Worm (Caenorhabditis elegans) whole organism, L1 larva: Measurements from ENCODE around the gene nlp-24.

ENCODE experiments used
- C34B4.2 ChIP-seq: sonication (generic microtip); optimal IDR thresholded peaks from 2 replicates; lab custom pipeline; 2017; ENCODE audit warnings: mild to moderate bottlenecking, missing genetic modification characterization, missing compliant biosample characterization
- aha-1 ChIP-seq: fragments of 150-350 bp; optimal IDR thresholded peaks from 2 replicates; lab custom pipeline; 2014; ENCODE audit warnings: missing biosample characterization, missing genetic modification characterization
- alr-1 ChIP-seq: fragments of 200-800 bp; sonication (Bioruptor generic); optimal IDR thresholded peaks from 2 replicates; lab custom pipeline; 2018; ENCODE audit warnings: borderline replicate concordance, mild to moderate bottlenecking, missing genetic modification characterization, missing compliant biosample characterization
- aly-2 ChIP-seq: fragments of 150-350 bp; optimal IDR thresholded peaks from 2 replicates; lab custom pipeline; 2014; ENCODE audit warnings: missing biosample characterization, missing genetic modification characterization
- ama-1 ChIP-seq: fragments of 150-350 bp; optimal IDR thresholded peaks from 2 replicates; lab custom pipeline; 2014
- ceh-63 ChIP-seq: fragments of 200-800 bp; sonication (Bioruptor generic); optimal IDR thresholded peaks from 2 replicates; lab custom pipeline; 2018; ENCODE audit warnings: mild to moderate bottlenecking, missing genetic modification characterization, missing compliant biosample characterization
- ceh-88 ChIP-seq: fragments of 200-800 bp; sonication (Bioruptor generic); IDR thresholded peaks from 2 replicates; pipeline ENCODE4 v1.3.6; 2022; ENCODE audit warnings: missing genetic modification characterization, missing compliant biosample characterization
- dpl-1 ChIP-seq, 3 experiments: fragments of 150-350 bp in 2 of 3; sonication (generic microtip) in 1 of 3; optimal IDR thresholded peaks; 2 replicates each; lab custom pipeline; 2014 to 2017; ENCODE audit warnings: missing biosample characterization in 3 of 3, missing genetic modification characterization in 3 of 3, missing genetic modification reagents in 3 of 3
- dsc-1 ChIP-seq: sonication (generic microtip); optimal IDR thresholded peaks from 2 replicates; lab custom pipeline; 2016; ENCODE audit warnings: mild to moderate bottlenecking, missing genetic modification characterization, missing compliant biosample characterization
- efl-3 ChIP-seq: fragments of 200-800 bp; sonication (Bioruptor generic); optimal IDR thresholded peaks from 2 replicates; lab custom pipeline; 2018; ENCODE audit warnings: mild to moderate bottlenecking, missing genetic modification characterization, missing compliant biosample characterization
- egl-27 ChIP-seq, 2 experiments: fragments of 150-350 bp in 1 of 2; sonication (generic microtip); optimal IDR thresholded peaks; 3 replicates each; lab custom pipeline; 2017 to 2018; ENCODE audit warnings: missing biosample characterization in 2 of 2, missing genetic modification characterization in 2 of 2, missing genetic modification reagents in 2 of 2
- elt-2 ChIP-seq: sonication (generic microtip); optimal IDR thresholded peaks from 2 replicates; lab custom pipeline; 2016; ENCODE audit warnings: missing genetic modification characterization, mild to moderate bottlenecking, inconsistent platforms, missing compliant biosample characterization, missing genetic modification reagents
- elt-3 ChIP-seq, 6 experiments: fragments of 150-350 bp in 1 of 6; sonication (generic microtip); optimal IDR thresholded peaks; 2 replicates each; lab custom pipeline; 2017 to 2018; ENCODE audit warnings: missing biosample characterization in 6 of 6, missing genetic modification characterization in 6 of 6, inconsistent platforms in 1 of 6
- ets-5 ChIP-seq: fragments of 200-800 bp; sonication (Bioruptor generic); IDR thresholded peaks from 2 replicates; pipeline ENCODE4 v1.3.6; 2022; ENCODE audit warnings: missing genetic modification characterization, missing compliant biosample characterization
- fkh-10 ChIP-seq: sonication (generic microtip); optimal IDR thresholded peaks from 2 replicates; lab custom pipeline; 2017; ENCODE audit warnings: missing biosample characterization, missing genetic modification reagents, missing genetic modification characterization
- hlh-17 ChIP-seq: fragments of 200-800 bp; sonication (Bioruptor generic); optimal IDR thresholded peaks from 2 replicates; lab custom pipeline; 2018; ENCODE audit warnings: missing genetic modification characterization, mild to moderate bottlenecking, missing compliant biosample characterization, moderate library complexity, borderline replicate concordance
- lin-13 ChIP-seq: fragments of 150-350 bp; optimal IDR thresholded peaks from 2 replicates; lab custom pipeline; 2014; ENCODE audit warnings: missing biosample characterization, missing genetic modification reagents, missing genetic modification characterization
- lin-14 ChIP-seq: fragments of 200-800 bp; sonication (Bioruptor generic); optimal IDR thresholded peaks from 2 replicates; lab custom pipeline; 2018; ENCODE audit warnings: mild to moderate bottlenecking, missing genetic modification characterization, moderate library complexity, missing compliant biosample characterization
- lin-15B ChIP-seq: fragments of 150-350 bp; sonication (generic microtip); optimal IDR thresholded peaks from 3 replicates; lab custom pipeline; 2014; ENCODE audit warnings: missing biosample characterization, missing genetic modification characterization
- lin-39 ChIP-seq: fragments of 150-350 bp; optimal IDR thresholded peaks from 2 replicates; lab custom pipeline; 2014; ENCODE audit warnings: missing biosample characterization, missing genetic modification reagents, missing genetic modification characterization
- lsy-2 ChIP-seq, 2 experiments: fragments of 150-350 bp; optimal IDR thresholded peaks; 2 replicates each; lab custom pipeline; 2014; ENCODE audit warnings: missing biosample characterization in 2 of 2, missing genetic modification characterization in 2 of 2
- mab-9 ChIP-seq: fragments of 200-800 bp; sonication (Bioruptor generic); IDR thresholded peaks from 2 replicates; pipeline ENCODE4 v1.3.6; 2022; ENCODE audit warnings: missing genetic modification reagents, missing genetic modification characterization, missing compliant biosample characterization
- mdl-1 ChIP-seq, 2 experiments: fragments of 150-350 bp; optimal IDR thresholded peaks; 2 replicates each; lab custom pipeline; 2014 to 2017; ENCODE audit warnings: missing biosample characterization in 2 of 2, missing genetic modification characterization in 2 of 2, inconsistent platforms in 1 of 2
- mep-1 ChIP-seq: fragments of 150-350 bp; optimal IDR thresholded peaks from 2 replicates; lab custom pipeline; 2014; ENCODE audit warnings: missing biosample characterization, missing genetic modification characterization
- nhr-28 ChIP-seq: fragments of 150-350 bp; optimal IDR thresholded peaks from 2 replicates; lab custom pipeline; 2014; ENCODE audit warnings: missing biosample characterization, missing genetic modification characterization
- nhr-71 ChIP-seq: sonication (generic microtip); optimal IDR thresholded peaks from 2 replicates; lab custom pipeline; 2016; ENCODE audit warnings: mild to moderate bottlenecking, missing genetic modification characterization, moderate library complexity, missing compliant biosample characterization
- nhr-77 ChIP-seq: fragments of 150-350 bp; optimal IDR thresholded peaks from 2 replicates; lab custom pipeline; 2014; ENCODE audit warnings: missing biosample characterization, missing genetic modification characterization
- nhr-85 ChIP-seq: sonication (generic microtip); peaks from one replicate; lab custom pipeline; 2016; ENCODE audit warnings: missing genetic modification characterization, inconsistent platforms, missing compliant biosample characterization
- pag-3 ChIP-seq: sonication (generic microtip); optimal IDR thresholded peaks from 2 replicates; lab custom pipeline; 2017; ENCODE audit warnings: missing genetic modification characterization, mild to moderate bottlenecking, missing compliant biosample characterization, antibody characterized with exemption, borderline replicate concordance; ENCODE audit not compliant: insufficient read depth
- snu-23 ChIP-seq: sonication (generic microtip); optimal IDR thresholded peaks from 2 replicates; lab custom pipeline; 2016; ENCODE audit warnings: missing genetic modification characterization, missing compliant biosample characterization
- sptf-1 ChIP-seq: fragments of 150-350 bp; optimal IDR thresholded peaks from 2 replicates; lab custom pipeline; 2014; ENCODE audit warnings: missing biosample characterization, missing genetic modification characterization
- sup-37 ChIP-seq: fragments of 200-800 bp; sonication (Bioruptor generic); optimal IDR thresholded peaks from 2 replicates; lab custom pipeline; 2018; ENCODE audit warnings: mild to moderate bottlenecking, missing genetic modification characterization, missing compliant biosample characterization
- swsn-7 ChIP-seq: sonication (generic microtip); optimal IDR thresholded peaks from 2 replicates; lab custom pipeline; 2016; ENCODE audit warnings: missing genetic modification characterization, missing compliant biosample characterization
- tbx-2 ChIP-seq: sonication (generic microtip); optimal IDR thresholded peaks from 2 replicates; lab custom pipeline; 2016; ENCODE audit warnings: missing genetic modification characterization, missing compliant biosample characterization
- tlp-1 ChIP-seq: fragments of 150-350 bp; optimal IDR thresholded peaks from 2 replicates; lab custom pipeline; 2014; ENCODE audit warnings: missing biosample characterization, missing genetic modification characterization
- vab-15 ChIP-seq: sonication (generic microtip); optimal IDR thresholded peaks from 2 replicates; lab custom pipeline; 2017; ENCODE audit warnings: missing genotype, mild to moderate bottlenecking, missing genetic modification characterization, missing compliant biosample characterization
- zag-1 ChIP-seq: fragments of 150-350 bp; optimal IDR thresholded peaks from 2 replicates; lab custom pipeline; 2014; ENCODE audit warnings: missing biosample characterization, missing genetic modification characterization
- zip-4 ChIP-seq: fragments of 200-800 bp; sonication (Bioruptor generic); optimal IDR thresholded peaks from 2 replicates; lab custom pipeline; 2018; ENCODE audit warnings: mild to moderate bottlenecking, missing genetic modification characterization, moderate library complexity, missing compliant biosample characterization
- ztf-11 ChIP-seq, 2 experiments: sonication (generic microtip); optimal IDR thresholded peaks; 2 replicates each; lab custom pipeline; 2016 to 2017; ENCODE audit warnings: missing genetic modification characterization in 2 of 2, missing biosample characterization in 1 of 2, missing compliant biosample characterization in 1 of 2
- ztf-4 ChIP-seq: fragments of 150-350 bp; optimal IDR thresholded peaks from 2 replicates; lab custom pipeline; 2014; ENCODE audit warnings: missing biosample characterization, missing genetic modification characterization

nlp-24 gene

DNA sequence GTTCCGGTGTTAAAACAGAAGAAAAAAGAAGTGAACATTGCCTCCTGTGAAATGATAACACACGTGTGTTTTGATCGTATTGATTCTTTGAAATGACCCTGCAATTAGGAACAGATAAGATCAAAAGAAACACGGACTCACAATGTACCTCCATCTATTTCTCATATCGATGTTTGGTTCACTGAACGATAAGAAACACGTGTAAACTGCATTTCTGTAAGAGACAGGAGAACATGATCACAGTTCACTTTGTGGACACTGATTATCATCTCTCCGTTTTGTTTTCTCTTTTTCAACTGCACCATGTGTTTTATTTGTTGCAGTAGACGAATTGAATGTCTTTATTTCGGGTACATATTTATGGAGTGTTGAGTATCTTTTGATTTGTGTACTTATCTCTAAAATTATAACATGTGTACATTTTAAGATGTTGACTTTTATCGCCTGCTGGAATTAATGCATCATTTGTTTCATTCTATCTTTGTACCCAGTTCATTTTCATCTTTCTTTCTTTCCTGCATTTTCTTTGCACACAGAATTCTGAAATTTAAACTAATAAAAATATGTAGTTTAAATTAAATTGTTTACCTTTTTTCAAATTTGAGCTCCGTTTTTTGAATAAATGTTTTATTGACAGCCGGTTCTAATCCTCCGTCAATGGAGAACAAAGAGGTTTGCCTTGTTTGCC is 43.2 kb upstream of the nlp-24 start, which contains the start of the genes H12C20.7 and nhr-68 (continued):
- TF ChIP-seq swsn-7 (tag; lab: Kevin White, UChicago) (peak; percentile 61), lin-13 (GFP tag; lab: Kevin White, UChicago) (peak; percentile 48), sptf-1 (tag; lab: Kevin White, UChicago) (no peak), aly-2 (no peak), dpl-1 (GFP tag; optimal IDR thresholded peaks at IDR 0.05; lab: Kevin White, UChicago) (peak in 2 of 3 experiments; percentile 8 to 45), lin-14 (GFP tag; lab: Kevin White, UChicago) (peak; percentile 97), elt-3 (tag; optimal IDR thresholded peaks at IDR 0.05; lab: Kevin White, UChicago) (peak; percentile 84 to 99 (median 93)), egl-27 (tag; optimal IDR thresholded peaks at IDR 0.05; lab: Kevin White, UChicago) (peak; percentile 38 to 68), zag-1 (no peak), lin-39 (peak; percentile 59), ztf-4 (tag; lab: Kevin White, UChicago) (peak; percentile 95), ztf-11 (tag; optimal IDR thresholded peaks at IDR 0.05; lab: Kevin White, UChicago) (no peak), fkh-10 (GFP tag; lab: Kevin White, UChicago) (no peak), pag-3 (no peak), snu-23 (GFP tag; lab: Kevin White, UChicago) (peak; percentile 96), elt-2 (tag; lab: Kevin White, UChicago) (peak; percentile 99), mab-9 (GFP tag; lab: Robert Waterston, UW) (peak; percentile 44; the same call in 1 of the 2 replicates), nhr-28 (no peak), tbx-2 (tag; lab: Kevin White, UChicago) (peak; percentile 76), ama-1 (peak; percentile 54), nhr-77 (tag; lab: Kevin White, UChicago) (no peak), hlh-17 (GFP tag; lab: Kevin White, UChicago) (no peak), vab-15 (tag; lab: Kevin White, UChicago) (no peak), lsy-2 (tag; optimal IDR thresholded peaks at IDR 0.05; lab: Kevin White, UChicago) (peak; percentile 58 to 76), nhr-71 (tag; lab: Kevin White, UChicago) (peak; percentile 100), ceh-88 (GFP tag; lab: Robert Waterston, UW) (peak; percentile 37; the same call in 1 of the 2 replicates), tlp-1 (tag; lab: Kevin White, UChicago) (no peak), zip-4 (peak; percentile 51), mdl-1 (tag; optimal IDR thresholded peaks at IDR 0.05; lab: Kevin White, UChicago) (peak in 1 of 2 experiments; percentile 90), nhr-85 (tag; lab: Kevin White, UChicago) (peak; percentile 99), efl-3 (GFP tag; lab: Kevin White, UChicago) (no peak), dsc-1 (tag; lab: Kevin White, UChicago) (peak; percentile 96)

ce11 chrV:11574563-11574962 is 41.6 kb upstream of the nlp-24 start:
- TF ChIP-seq alr-1 (tag; lab: Kevin White, UChicago) (no peak), zag-1 (no peak), lsy-2 (tag; optimal IDR thresholded peaks at IDR 0.05; lab: Kevin White, UChicago) (peak in 1 of 2 experiments; percentile 51), dsc-1 (tag; lab: Kevin White, UChicago) (no peak), aha-1 (tag; lab: Kevin White, UChicago) (no peak)
- TF ChIP-seq, all 84 proteins: peak for 1

DNA sequence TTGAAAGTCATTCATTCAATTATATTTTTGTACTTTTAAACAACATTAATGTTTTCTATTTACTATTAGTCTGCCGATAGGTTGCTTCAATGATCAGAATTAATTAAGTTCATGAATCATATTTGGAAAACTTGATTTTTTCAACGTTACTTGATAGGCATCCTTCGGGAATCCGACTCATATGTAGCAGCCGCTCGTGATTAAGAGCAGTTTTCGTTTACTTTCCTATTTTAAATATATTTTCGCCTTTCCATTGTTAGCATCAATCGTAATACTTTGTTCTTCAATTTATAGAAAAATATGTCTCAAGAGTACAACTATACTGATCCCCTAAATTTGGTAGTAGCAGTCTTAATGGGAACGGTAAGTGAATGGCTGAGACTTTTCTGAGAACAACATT is 35.4 kb upstream of the nlp-24 start, which contains the start of gene srx-90:
srx-90 (plus strand) TSS at position 301 of the 400 bp plus-strand sequence.
- no peak for TF ChIP-seq C34B4.2 (tag; lab: Kevin White, UChicago)
- TF ChIP-seq sup-37: no peak
- no peak for TF ChIP-seq elt-2 (tag; lab: Kevin White, UChicago)
- TF ChIP-seq ets-5: no peak
- no peak for TF ChIP-seq mep-1
- no peak for TF ChIP-seq lin-15B (tag; lab: Kevin White, UChicago)
- no peak for TF ChIP-seq lin-39
- TF ChIP-seq snu-23 (GFP tag; lab: Kevin White, UChicago): no peak
- no peak for TF ChIP-seq ceh-63 (GFP tag; lab: Kevin White, UChicago)
- TF ChIP-seq, all 84 proteins: peak for 0
